Worm (Caenorhabditis elegans) whole organism, mixed stage, embryonic: ENCODE measurements around the gene fkh-7.

Source experiments
- cnd-1 ChIP-seq: fragments of 200-800 bp; sonication (Bioruptor generic); optimal IDR thresholded peaks from 2 replicates; lab custom pipeline; 2018; ENCODE audit warnings: mild to moderate bottlenecking, missing genetic modification characterization, missing compliant biosample characterization
- snpc-4 ChIP-seq: fragments of 150-350 bp; optimal IDR thresholded peaks from 2 replicates; lab custom pipeline; 2014; ENCODE audit warnings: missing biosample characterization, missing genetic modification characterization
- unc-39 ChIP-seq: fragments of 150-350 bp; optimal IDR thresholded peaks from 2 replicates; lab custom pipeline; 2014; ENCODE audit warnings: missing biosample characterization, missing genetic modification characterization
- unc-62 ChIP-seq: fragments of 150-350 bp; optimal IDR thresholded peaks from 2 replicates; lab custom pipeline; 2014; ENCODE audit warnings: missing biosample characterization, missing genetic modification reagents, missing genetic modification characterization

- TF ChIP-seq snpc-4 (no peak), cnd-1 (tag; lab: Kevin White, UChicago) (no peak), unc-62 (no peak), unc-39 (tag; lab: Kevin White, UChicago) (no peak)
Measured at ce11 chrIV:5582760-5583159, 1.7 kb upstream of the fkh-7 start.
